Fruit fly (Drosophila melanogaster) whole organism, embryonic: ENCODE data around the gene Dus1.

Experiments
- Abd-B ChIP-seq: fragments of 200-800 bp; sonication (Bioruptor generic); optimal IDR thresholded peaks from 2 replicates; lab custom pipeline; 2018; ENCODE audit warnings: missing biosample characterization, mild to moderate bottlenecking, missing genetic modification characterization, moderate library complexity
- Aef1 ChIP-seq: fragments of 200-800 bp; sonication (Bioruptor generic); IDR thresholded peaks from 3 replicates; pipeline ENCODE4 v1.3.6; 2022; ENCODE audit warnings: missing biosample characterization, missing genetic modification characterization
- BtbVII ChIP-seq: fragments of 200-800 bp; sonication (Bioruptor generic); optimal IDR thresholded peaks from 3 replicates; lab custom pipeline; 2017; ENCODE audit warnings: missing biosample characterization, mild to moderate bottlenecking, missing genetic modification characterization
- CG10274 ChIP-seq: fragments of 200-800 bp; sonication (Bioruptor generic); optimal IDR thresholded peaks from 3 replicates; lab custom pipeline; 2017; ENCODE audit warnings: missing biosample characterization, mild to moderate bottlenecking, missing genetic modification characterization
- CG10321 ChIP-seq: fragments of 200-800 bp; sonication (Bioruptor generic); IDR thresholded peaks from 2 replicates; pipeline ENCODE4 v1.3.6; 2022; ENCODE audit warnings: missing biosample characterization, missing genetic modification characterization
- CG10462 ChIP-seq: fragments of 200-800 bp; sonication (Bioruptor generic); optimal IDR thresholded peaks from 2 replicates; lab custom pipeline; 2016; ENCODE audit warnings: missing biosample characterization, missing genetic modification characterization
- CG10979 ChIP-seq: fragments of 200-800 bp; sonication (Bioruptor generic); optimal IDR thresholded peaks from 2 replicates; lab custom pipeline; 2018; ENCODE audit warnings: missing biosample characterization, mild to moderate bottlenecking, missing genetic modification characterization, moderate library complexity
- CG11093 ChIP-seq: fragments of 200-800 bp; sonication (Bioruptor generic); IDR thresholded peaks from 3 replicates; pipeline ENCODE4 v1.3.6; 2022; ENCODE audit warnings: missing biosample characterization, missing genetic modification characterization
- CG11560 ChIP-seq: fragments of 200-800 bp; sonication (Bioruptor generic); IDR thresholded peaks from 3 replicates; pipeline ENCODE4 v1.3.6; 2022; ENCODE audit warnings: missing biosample characterization, missing genetic modification characterization
- CG13296 ChIP-seq: fragments of 200-800 bp; sonication (Bioruptor generic); optimal IDR thresholded peaks from 3 replicates; lab custom pipeline; 2018; ENCODE audit warnings: missing biosample characterization, mild to moderate bottlenecking, missing genetic modification characterization
- CG14014 ChIP-seq: fragments of 200-800 bp; sonication (Bioruptor generic); IDR thresholded peaks from 2 replicates; pipeline ENCODE4 v1.3.6; 2022; ENCODE audit warnings: missing biosample characterization, missing genetic modification characterization
- CG14667 ChIP-seq: fragments of 200-800 bp; sonication (Bioruptor generic); IDR thresholded peaks from 2 replicates; pipeline ENCODE4 v1.3.6; 2022; ENCODE audit warnings: missing biosample characterization, missing genetic modification characterization
- CG15011 ChIP-seq: fragments of 200-800 bp; sonication (Bioruptor generic); optimal IDR thresholded peaks from 3 replicates; lab custom pipeline; 2018; ENCODE audit warnings: missing biosample characterization, mild to moderate bottlenecking, missing genetic modification characterization
- CG15269 ChIP-seq: fragments of 200-800 bp; sonication (Bioruptor generic); optimal IDR thresholded peaks from 2 replicates; lab custom pipeline; 2018; ENCODE audit warnings: missing biosample characterization, mild to moderate bottlenecking, missing genetic modification characterization, moderate library complexity
- CG16815 ChIP-seq: fragments of 200-800 bp; sonication (Bioruptor generic); optimal IDR thresholded peaks from 3 replicates; lab custom pipeline; 2017; ENCODE audit warnings: missing biosample characterization, mild to moderate bottlenecking, missing genetic modification characterization
- CG1792 ChIP-seq: fragments of 200-800 bp; sonication (Bioruptor generic); optimal IDR thresholded peaks from 2 replicates; lab custom pipeline; 2016; ENCODE audit warnings: missing biosample characterization, missing genetic modification characterization
- CG2120 ChIP-seq: fragments of 200-800 bp; sonication (Bioruptor generic); optimal IDR thresholded peaks from 3 replicates; lab custom pipeline; 2016; ENCODE audit warnings: missing biosample characterization, missing genetic modification characterization
- CG2875 ChIP-seq: fragments of 200-800 bp; sonication (Bioruptor generic); optimal IDR thresholded peaks from 2 replicates; lab custom pipeline; 2017; ENCODE audit warnings: missing biosample characterization, mild to moderate bottlenecking, missing genetic modification characterization, missing genetic modification reagents
- CG7786 ChIP-seq: fragments of 200-800 bp; sonication (Bioruptor generic); optimal IDR thresholded peaks from 2 replicates; lab custom pipeline; 2016; ENCODE audit warnings: missing biosample characterization, missing genetic modification characterization
- Deaf1 ChIP-seq: fragments of 200-800 bp; optimal IDR thresholded peaks from 3 replicates; lab custom pipeline; 2019; ENCODE audit warnings: missing biosample characterization, mild to moderate bottlenecking, missing genetic modification characterization, moderate library complexity
- Doc3 ChIP-seq: fragments of 200-800 bp; sonication (Bioruptor generic); IDR thresholded peaks from 3 replicates; pipeline ENCODE4 v1.3.6; 2022; ENCODE audit warnings: missing biosample characterization, missing genetic modification characterization; ENCODE audit not compliant: partially characterized antibody
- Dref ChIP-seq: fragments of 200-800 bp; sonication (Bioruptor generic); IDR thresholded peaks from 2 replicates; pipeline ENCODE4 v1.3.6; 2022; ENCODE audit warnings: missing biosample characterization, missing genetic modification characterization
- E2f2 ChIP-seq: fragments of 200-800 bp; sonication (Bioruptor generic); IDR thresholded peaks from 2 replicates; pipeline ENCODE4 v1.3.6; 2022; ENCODE audit warnings: missing biosample characterization, missing genetic modification characterization
- HLH3B ChIP-seq: fragments of 200-800 bp; sonication (Bioruptor generic); IDR thresholded peaks from 2 replicates; pipeline ENCODE4 v1.3.6; 2022; ENCODE audit warnings: missing biosample characterization, missing genetic modification characterization
- HLHmδ ChIP-seq: fragments of 200-800 bp; sonication (Bioruptor generic); optimal IDR thresholded peaks from 2 replicates; lab custom pipeline; 2018; ENCODE audit warnings: missing biosample characterization, mild to moderate bottlenecking, missing genetic modification characterization, moderate library complexity
- Hr39 ChIP-seq: fragments of >200 bp; optimal IDR thresholded peaks from 2 replicates; lab custom pipeline; 2017
- Hr78 ChIP-seq, 2 experiments: fragments of 200-800 bp in 1 of 2; fragments of >200 bp in 1 of 2; sonication (Bioruptor generic) in 1 of 2; optimal IDR thresholded peaks; 2 replicates each; lab custom pipeline; 2017 to 2019; ENCODE audit warnings: missing biosample characterization in 2 of 2, missing genetic modification characterization in 2 of 2, mild to moderate bottlenecking in 1 of 2, moderate library complexity in 1 of 2
- Jarid2 ChIP-seq: fragments of 200-800 bp; sonication (Bioruptor generic); optimal IDR thresholded peaks from 3 replicates; lab custom pipeline; 2017; ENCODE audit warnings: mild to moderate bottlenecking, missing biosample characterization, missing genetic modification reagents, missing genetic modification characterization
- Lpt ChIP-seq: fragments of >200 bp; optimal IDR thresholded peaks from 2 replicates; lab custom pipeline; 2018; ENCODE audit warnings: missing biosample characterization, missing genetic modification characterization
- MBD-R2 ChIP-seq: fragments of 200-800 bp; sonication (Bioruptor generic); IDR thresholded peaks from 2 replicates; pipeline ENCODE4 v1.3.6; 2022; ENCODE audit warnings: missing biosample characterization, missing genetic modification characterization
- MTF-1 ChIP-seq: fragments of 200-800 bp; sonication (Bioruptor generic); optimal IDR thresholded peaks from 2 replicates; lab custom pipeline; 2018; ENCODE audit warnings: missing biosample characterization, mild to moderate bottlenecking, missing genetic modification characterization, borderline replicate concordance
- Mrtf ChIP-seq: fragments of 200-800 bp; sonication (Bioruptor generic); IDR thresholded peaks from 3 replicates; pipeline ENCODE4 v1.3.6; 2022; ENCODE audit warnings: missing biosample characterization, missing genetic modification characterization
- Ravus ChIP-seq: fragments of 200-800 bp; sonication (Bioruptor generic); IDR thresholded peaks from 2 replicates; pipeline ENCODE4 v1.3.6; 2022; ENCODE audit warnings: missing biosample characterization, missing genetic modification characterization
- Sin3A ChIP-seq: fragments of >200 bp; optimal IDR thresholded peaks from 2 replicates; lab custom pipeline; 2018
- bigmax ChIP-seq: fragments of 200-800 bp; sonication (Bioruptor generic); optimal IDR thresholded peaks from 2 replicates; lab custom pipeline; 2018; ENCODE audit warnings: missing biosample characterization, mild to moderate bottlenecking, missing genetic modification characterization
- corto ChIP-seq: fragments of 200-800 bp; sonication (Bioruptor generic); optimal IDR thresholded peaks from 2 replicates; lab custom pipeline; 2016; ENCODE audit warnings: missing biosample characterization, mild to moderate bottlenecking, missing genetic modification characterization, moderate library complexity
- esg ChIP-seq: fragments of 200-800 bp; sonication (Bioruptor generic); conservative IDR thresholded peaks from 2 replicates; pipeline ENCODE4 v1.3.6; 2022; ENCODE audit warnings: missing biosample characterization, missing genetic modification characterization
- ewg ChIP-seq: fragments of 200-800 bp; sonication (Bioruptor generic); optimal IDR thresholded peaks from 3 replicates; lab custom pipeline; 2017; ENCODE audit warnings: mild to moderate bottlenecking, missing biosample characterization, missing genetic modification reagents, missing genetic modification characterization
- fd3F ChIP-seq: fragments of 200-800 bp; sonication (Bioruptor generic); optimal IDR thresholded peaks from 2 replicates; lab custom pipeline; 2018; ENCODE audit warnings: missing biosample characterization, mild to moderate bottlenecking, missing genetic modification characterization, moderate library complexity
- gro ChIP-seq: fragments of 200-800 bp; sonication (Bioruptor generic); optimal IDR thresholded peaks from 2 replicates; lab custom pipeline; 2016; ENCODE audit warnings: missing biosample characterization, missing genetic modification characterization
- gt ChIP-seq: fragments of 200-800 bp; sonication (Bioruptor generic); IDR thresholded peaks from 2 replicates; pipeline ENCODE4 v1.3.6; 2022; ENCODE audit warnings: missing biosample characterization, missing genetic modification characterization
- ind ChIP-seq: fragments of 200-800 bp; sonication (Bioruptor generic); optimal IDR thresholded peaks from 3 replicates; lab custom pipeline; 2016; ENCODE audit warnings: missing biosample characterization, missing genetic modification characterization
- jumu ChIP-seq: fragments of 200-800 bp; sonication (Bioruptor generic); optimal IDR thresholded peaks from 3 replicates; lab custom pipeline; 2016; ENCODE audit warnings: missing biosample characterization, missing genetic modification characterization
- knrl ChIP-seq: fragments of 200-800 bp; sonication (Bioruptor generic); IDR thresholded peaks from 3 replicates; pipeline ENCODE4 v1.3.6; 2022; ENCODE audit warnings: missing biosample characterization, missing genetic modification characterization; ENCODE audit not compliant: partially characterized antibody
- lilli ChIP-seq: fragments of 200-800 bp; sonication (Bioruptor generic); optimal IDR thresholded peaks from 3 replicates; lab custom pipeline; 2016; ENCODE audit warnings: missing biosample characterization, missing genetic modification characterization
- mld ChIP-seq: fragments of 200-800 bp; sonication (Bioruptor generic); IDR thresholded peaks from 3 replicates; pipeline ENCODE4 v1.3.6; 2022; ENCODE audit warnings: missing biosample characterization, missing genetic modification characterization; ENCODE audit not compliant: partially characterized antibody
- pnt ChIP-seq: fragments of 200-800 bp; sonication (Bioruptor generic); optimal IDR thresholded peaks from 3 replicates; lab custom pipeline; 2016; ENCODE audit warnings: missing biosample characterization, missing genetic modification characterization
- pum ChIP-seq: fragments of 200-800 bp; sonication (Bioruptor generic); optimal IDR thresholded peaks from 2 replicates; lab custom pipeline; 2016; ENCODE audit warnings: missing biosample characterization, missing genetic modification characterization
- trh ChIP-seq: fragments of 200-800 bp; sonication (Bioruptor generic); optimal IDR thresholded peaks from 2 replicates; lab custom pipeline; 2016; ENCODE audit warnings: missing biosample characterization, missing genetic modification characterization
- z ChIP-seq: fragments of 200-800 bp; sonication (Bioruptor generic); IDR thresholded peaks from 3 replicates; pipeline ENCODE4 v1.3.6; 2022; ENCODE audit warnings: missing biosample characterization, missing genetic modification characterization

Gene Dus1

dm6 chr2L:267441-268089 lies 4.0 kb downstream of the Dus1 start, which contains the start of gene CG17075 (continued):
- TF ChIP-seq MTF-1 (GFP tag; lab: Kevin White, UChicago) (peak; percentile 69), CG15011 (peak; percentile 88), CG10321 (GFP tag; lab: Robert Waterston, UW) (peak; percentile 78), CG11093 (GFP tag; lab: Robert Waterston, UW) (peak; percentile 91), pum (GFP tag; lab: Kevin White, UChicago) (peak; percentile 76), E2f2 (GFP tag; lab: Robert Waterston, UW) (peak; percentile 79), Ravus (GFP tag; lab: Robert Waterston, UW) (peak; percentile 90), Lpt (GFP tag; lab: Kevin White, UChicago) (no peak), CG11560 (peak; percentile 84), gt (GFP tag; lab: Robert Waterston, UW) (peak; percentile 65; the same call in 1 of the 2 replicates), CG14667 (peak; percentile 92), Abd-B (GFP tag; lab: Kevin White, UChicago) (peak; percentile 93), CG2875 (GFP tag; lab: Kevin White, UChicago) (peak; percentile 87), HLH3B (GFP tag; lab: Robert Waterston, UW) (peak; percentile 96), lilli (GFP tag; lab: Kevin White, UChicago) (peak; percentile 95), ewg (GFP tag; lab: Kevin White, UChicago) (peak; percentile 89), trh (peak; percentile 88), Aef1 (GFP tag; lab: Robert Waterston, UW) (peak; percentile 96), mld (GFP tag; lab: Robert Waterston, UW) (no peak), CG14014 (GFP tag; lab: Robert Waterston, UW) (peak; percentile 97), CG10462 (peak; percentile 88), jumu (peak; percentile 75), CG1792 (GFP tag; lab: Kevin White, UChicago) (peak; percentile 66), MBD-R2 (peak; percentile 91), Sin3A (lab: Kevin White, UChicago) (no peak), pnt (GFP tag; lab: Kevin White, UChicago) (peak; percentile 75), ind (peak; percentile 94), CG13296 (GFP tag; lab: Kevin White, UChicago) (peak; percentile 95), corto (GFP tag; lab: Kevin White, UChicago) (peak; percentile 61), Hr39 (no peak), CG16815 (peak; percentile 80), knrl (GFP tag; lab: Robert Waterston, UW) (no peak), Doc3 (GFP tag; lab: Robert Waterston, UW) (no peak), fd3F (GFP tag; lab: Kevin White, UChicago) (peak; percentile 96), gro (peak; percentile 75), Hr78 (GFP tag; optimal IDR thresholded peaks at IDR 0.05; lab: Kevin White, UChicago) (no peak), esg (GFP tag; lab: Robert Waterston, UW) (peak; percentile 93), BtbVII (GFP tag; lab: Kevin White, UChicago) (peak; percentile 95), CG10979 (tag; lab: Kevin White, UChicago) (peak; percentile 89), CG7786 (GFP tag; lab: Kevin White, UChicago) (peak; percentile 55), CG15269 (tag; lab: Kevin White, UChicago) (peak; percentile 97), HLHmδ (no peak), Jarid2 (peak; percentile 78), Deaf1 (tag; lab: Kevin White, UChicago) (peak; percentile 92), CG10274 (GFP tag; lab: Kevin White, UChicago) (peak; percentile 64), z (GFP tag; lab: Robert Waterston, UW) (no peak; the same call in 2 of the 3 replicates), Mrtf (peak; percentile 92), bigmax (GFP tag; lab: Kevin White, UChicago) (peak; percentile 6), Dref (GFP tag; lab: Robert Waterston, UW) (peak; percentile 32; the same call in 1 of the 2 replicates), CG2120 (GFP tag; lab: Kevin White, UChicago) (peak; percentile 96)
